Fruit fly (Drosophila melanogaster) whole organism, adult: ENCODE results near the gene STUB1.

Experiments used
- CG11617 ChIP-seq: fragments of 200-800 bp; sonication (Bioruptor generic); optimal IDR thresholded peaks from 2 replicates; lab custom pipeline; 2017; ENCODE audit warnings: mild to moderate bottlenecking, missing biosample characterization, missing genetic modification reagents, missing genetic modification characterization
- CG12768 ChIP-seq: fragments of 200-800 bp; sonication (Bioruptor generic); optimal IDR thresholded peaks from 2 replicates; lab custom pipeline; 2017; ENCODE audit warnings: missing biosample characterization, missing genetic modification characterization, mild to moderate bottlenecking, moderate library complexity, missing genetic modification reagents
- CG14711 ChIP-seq: fragments of 200-800 bp; sonication (Bioruptor generic); optimal IDR thresholded peaks from 2 replicates; lab custom pipeline; 2018; ENCODE audit warnings: missing biosample characterization, mild to moderate bottlenecking, missing genetic modification characterization, moderate library complexity
- CG1620 ChIP-seq: fragments of 200-800 bp; sonication (Bioruptor generic); optimal IDR thresholded peaks from 2 replicates; lab custom pipeline; 2016; ENCODE audit warnings: missing biosample characterization, missing genetic modification characterization
- CG33017 ChIP-seq: fragments of 200-800 bp; sonication (Bioruptor generic); optimal IDR thresholded peaks from 2 replicates; lab custom pipeline; 2018; ENCODE audit warnings: missing biosample characterization, mild to moderate bottlenecking, missing genetic modification characterization, moderate library complexity
- CG5204 ChIP-seq: fragments of 200-800 bp; sonication (Bioruptor generic); optimal IDR thresholded peaks from 2 replicates; lab custom pipeline; 2016; ENCODE audit warnings: missing biosample characterization, missing genetic modification characterization
- CG7045 ChIP-seq: fragments of 200-800 bp; sonication (Bioruptor generic); optimal IDR thresholded peaks from 2 replicates; lab custom pipeline; 2017; ENCODE audit warnings: missing biosample characterization, mild to moderate bottlenecking, missing genetic modification characterization
- CG7101 ChIP-seq: fragments of 200-800 bp; sonication (Bioruptor generic); optimal IDR thresholded peaks from 2 replicates; lab custom pipeline; 2018; ENCODE audit warnings: missing biosample characterization, mild to moderate bottlenecking, missing genetic modification characterization, moderate library complexity
- Clk ChIP-seq: fragments of 200-800 bp; sonication (Bioruptor generic); optimal IDR thresholded peaks from 2 replicates; lab custom pipeline; 2017; ENCODE audit warnings: missing biosample characterization, missing genetic modification characterization
- Crg-1 ChIP-seq: fragments of 200-800 bp; sonication (Bioruptor generic); optimal IDR thresholded peaks from 2 replicates; lab custom pipeline; 2016; ENCODE audit warnings: missing biosample characterization, missing genetic modification characterization
- Hr96 ChIP-seq: fragments of 200-800 bp; sonication (Bioruptor generic); optimal IDR thresholded peaks from 2 replicates; lab custom pipeline; 2016; ENCODE audit warnings: missing biosample characterization, missing genetic modification characterization
- Mnt ChIP-seq: fragments of 200-800 bp; sonication (Bioruptor generic); optimal IDR thresholded peaks from 2 replicates; lab custom pipeline; 2016; ENCODE audit warnings: missing biosample characterization, mild to moderate bottlenecking, missing genetic modification characterization
- bab1 ChIP-seq: fragments of 200-800 bp; sonication (Bioruptor generic); optimal IDR thresholded peaks from 3 replicates; lab custom pipeline; 2019; ENCODE audit warnings: missing biosample characterization, mild to moderate bottlenecking, missing genetic modification characterization, moderate library complexity
- cic ChIP-seq: fragments of 200-800 bp; sonication (Bioruptor generic); optimal IDR thresholded peaks from 2 replicates; lab custom pipeline; 2017; ENCODE audit warnings: missing biosample characterization, mild to moderate bottlenecking, missing genetic modification characterization, moderate library complexity
- cnc ChIP-seq, 2 experiments: fragments of >200 bp; optimal IDR thresholded peaks; 2 replicates each; lab custom pipeline; 2017
- kay ChIP-seq: fragments of 200-800 bp; sonication (Bioruptor generic); peaks from one replicate; lab custom pipeline; 2016; ENCODE audit warnings: missing biosample characterization, missing genetic modification characterization, borderline replicate concordance
- ovo ChIP-seq: fragments of 200-800 bp; sonication (Bioruptor generic); optimal IDR thresholded peaks from 2 replicates; lab custom pipeline; 2016; ENCODE audit warnings: missing biosample characterization, missing genetic modification characterization
- pad ChIP-seq: fragments of 200-800 bp; sonication (Bioruptor generic); optimal IDR thresholded peaks from 3 replicates; lab custom pipeline; 2017; ENCODE audit warnings: missing biosample characterization, missing genetic modification characterization, mild to moderate bottlenecking, moderate library complexity, missing genetic modification reagents
- tj ChIP-seq: fragments of 200-800 bp; sonication (Bioruptor generic); optimal IDR thresholded peaks from 3 replicates; lab custom pipeline; 2017; ENCODE audit warnings: missing biosample characterization, mild to moderate bottlenecking, missing genetic modification characterization, moderate library complexity
- toe ChIP-seq: fragments of 200-800 bp; sonication (Bioruptor generic); optimal IDR thresholded peaks from 2 replicates; lab custom pipeline; 2016; ENCODE audit warnings: missing biosample characterization, missing genetic modification characterization

The STUB1 gene

DNA sequence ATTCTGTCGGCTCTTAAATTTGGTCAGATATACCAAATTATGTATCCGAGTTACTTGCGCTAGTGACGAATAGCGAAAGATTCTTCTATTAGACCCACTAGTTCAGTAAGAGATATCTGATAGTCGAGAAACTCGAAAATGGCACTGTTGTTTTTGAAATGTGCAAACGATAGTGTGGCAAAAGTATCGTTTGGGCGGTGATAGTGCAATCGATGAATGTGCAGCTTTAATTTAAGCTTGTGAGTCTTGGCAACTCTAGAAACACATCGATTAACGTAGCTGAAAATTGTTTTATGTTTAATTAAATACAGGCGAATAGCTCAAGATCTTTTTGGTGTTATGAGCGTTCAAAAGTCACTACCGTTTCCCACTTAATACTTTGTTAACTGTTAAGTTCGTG lies at the start of gene STUB1:
TSS of gene STUB1 (plus strand) at position 232 of the 400 bp plus-strand sequence.
- TF ChIP-seq Clk (GFP tag; lab: Kevin White, UChicago), result no peak
- peak; percentile 95 for TF ChIP-seq CG14711 (tag; lab: Kevin White, UChicago)
- no peak for TF ChIP-seq CG1620 (GFP tag; lab: Kevin White, UChicago)
- peak; percentile 71 for TF ChIP-seq bab1
- no peak for TF ChIP-seq kay (GFP tag; lab: Kevin White, UChicago)
- TF ChIP-seq ovo (GFP tag; lab: Kevin White, UChicago), result no peak
- no peak for TF ChIP-seq Crg-1 (GFP tag; lab: Kevin White, UChicago)

DNA sequence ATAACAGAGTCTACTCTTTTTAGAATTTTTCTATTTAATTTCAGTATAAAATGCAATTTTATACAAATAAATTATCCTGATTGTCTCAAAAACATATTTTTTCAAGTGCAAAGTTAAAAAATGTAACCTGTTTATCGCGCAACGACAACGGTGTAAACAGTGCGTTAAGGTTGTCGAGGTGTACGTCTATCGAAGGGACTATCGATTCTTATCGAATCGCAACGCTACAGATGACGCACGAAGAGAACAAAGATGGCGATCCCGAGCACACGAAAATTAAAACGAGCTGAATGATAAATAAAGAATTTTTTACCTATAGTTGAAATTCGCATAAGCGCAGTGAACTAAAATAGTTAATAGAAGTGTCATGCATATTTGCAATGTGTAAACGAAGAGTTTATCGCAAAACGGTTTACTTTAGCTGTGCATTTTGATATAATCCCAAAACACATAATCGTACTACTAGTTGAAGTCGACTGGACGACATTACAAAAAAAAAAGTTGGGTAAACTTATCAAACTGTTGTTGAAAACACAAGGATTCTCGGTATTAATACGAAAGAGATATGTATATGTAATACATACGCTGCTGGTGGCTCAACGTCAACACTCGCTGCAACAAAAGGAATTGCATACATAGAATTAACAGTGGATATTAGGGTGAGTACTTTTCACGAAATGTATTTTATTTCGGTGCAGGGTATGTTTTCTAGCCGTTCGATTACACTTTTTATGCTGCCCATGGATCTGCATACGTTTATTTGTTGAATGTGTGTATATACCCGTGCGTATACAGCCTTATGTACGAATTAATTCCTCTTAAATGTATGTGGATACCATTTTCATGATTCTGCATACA lies 49.2 kb upstream of the STUB1 start, which contains the start of gene da:
TSS of gene da (plus strand) at position 237 of the 858 bp plus-strand sequence.
- TF ChIP-seq CG1620 (GFP tag; lab: Kevin White, UChicago) (peak; percentile 70), tj (GFP tag; lab: Kevin White, UChicago) (peak; percentile 30), CG7045 (GFP tag; lab: Kevin White, UChicago) (peak; percentile 53), CG14711 (tag; lab: Kevin White, UChicago) (peak; percentile 63), Mnt (GFP tag; lab: Kevin White, UChicago) (peak; percentile 69), toe (no peak), CG5204 (GFP tag; lab: Kevin White, UChicago) (no peak), Crg-1 (GFP tag; lab: Kevin White, UChicago) (peak; percentile 33), pad (peak; percentile 28), CG33017 (tag; lab: Kevin White, UChicago) (peak; percentile 49), CG7101 (tag; lab: Kevin White, UChicago) (peak; percentile 62), cic (GFP tag; lab: Kevin White, UChicago) (peak; percentile 45), ovo (GFP tag; lab: Kevin White, UChicago) (no peak), cnc (optimal IDR thresholded peaks at IDR 0.05; lab: Kevin White, UChicago) (no peak), Clk (GFP tag; lab: Kevin White, UChicago) (no peak), CG12768 (peak; percentile 52), bab1 (peak; percentile 21), Hr96 (GFP tag; lab: Kevin White, UChicago) (no peak), CG11617 (GFP tag; lab: Kevin White, UChicago) (peak; percentile 74), kay (GFP tag; lab: Kevin White, UChicago) (peak; percentile 99)

DNA sequence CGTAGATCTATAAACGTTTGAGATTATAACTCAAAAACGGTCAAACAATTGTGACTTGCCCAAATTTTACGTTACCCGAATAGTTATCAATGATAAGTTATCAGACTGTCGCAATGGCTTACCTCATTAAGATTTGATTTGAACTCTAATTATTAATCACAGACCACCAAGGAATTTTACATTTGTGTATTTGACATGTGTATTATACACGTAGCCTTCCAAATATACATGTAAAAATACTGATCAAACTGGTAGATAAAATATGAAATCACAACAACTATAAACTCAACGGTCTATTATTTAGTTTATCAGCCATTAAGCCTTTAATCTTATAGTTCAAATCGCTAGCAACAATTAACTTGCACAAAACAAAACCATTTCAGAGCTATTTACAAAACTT lies 43.9 kb upstream of the STUB1 start:
- no peak for TF ChIP-seq kay (GFP tag; lab: Kevin White, UChicago)
- no peak for TF ChIP-seq cnc (optimal IDR thresholded peaks at IDR 0.05; lab: Kevin White, UChicago)

DNA sequence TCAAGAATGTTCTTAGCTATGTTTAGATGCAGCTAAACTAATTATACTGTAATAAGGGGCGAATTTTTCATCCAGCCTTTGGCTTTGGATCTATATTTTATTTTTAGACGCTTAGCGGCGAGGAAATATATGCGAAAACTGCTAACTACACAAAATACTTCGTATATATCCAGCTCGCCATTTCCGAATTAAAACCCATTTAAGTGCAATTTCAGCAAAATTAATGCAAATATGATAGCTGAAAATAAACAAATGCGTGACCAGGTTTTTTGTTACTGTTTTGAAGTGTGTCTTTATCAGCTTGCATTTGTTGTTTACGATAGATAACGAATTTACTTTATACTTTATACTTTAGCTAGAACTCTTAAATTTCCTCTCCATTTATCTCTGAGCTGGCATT lies 42.3 kb upstream of the STUB1 start:
- no peak for TF ChIP-seq CG12768
- TF ChIP-seq toe, result no peak
- no peak for TF ChIP-seq bab1
- TF ChIP-seq tj (GFP tag; lab: Kevin White, UChicago), result peak; percentile 96
- no peak for TF ChIP-seq CG33017 (tag; lab: Kevin White, UChicago)
- TF ChIP-seq cic (GFP tag; lab: Kevin White, UChicago), result no peak

DNA sequence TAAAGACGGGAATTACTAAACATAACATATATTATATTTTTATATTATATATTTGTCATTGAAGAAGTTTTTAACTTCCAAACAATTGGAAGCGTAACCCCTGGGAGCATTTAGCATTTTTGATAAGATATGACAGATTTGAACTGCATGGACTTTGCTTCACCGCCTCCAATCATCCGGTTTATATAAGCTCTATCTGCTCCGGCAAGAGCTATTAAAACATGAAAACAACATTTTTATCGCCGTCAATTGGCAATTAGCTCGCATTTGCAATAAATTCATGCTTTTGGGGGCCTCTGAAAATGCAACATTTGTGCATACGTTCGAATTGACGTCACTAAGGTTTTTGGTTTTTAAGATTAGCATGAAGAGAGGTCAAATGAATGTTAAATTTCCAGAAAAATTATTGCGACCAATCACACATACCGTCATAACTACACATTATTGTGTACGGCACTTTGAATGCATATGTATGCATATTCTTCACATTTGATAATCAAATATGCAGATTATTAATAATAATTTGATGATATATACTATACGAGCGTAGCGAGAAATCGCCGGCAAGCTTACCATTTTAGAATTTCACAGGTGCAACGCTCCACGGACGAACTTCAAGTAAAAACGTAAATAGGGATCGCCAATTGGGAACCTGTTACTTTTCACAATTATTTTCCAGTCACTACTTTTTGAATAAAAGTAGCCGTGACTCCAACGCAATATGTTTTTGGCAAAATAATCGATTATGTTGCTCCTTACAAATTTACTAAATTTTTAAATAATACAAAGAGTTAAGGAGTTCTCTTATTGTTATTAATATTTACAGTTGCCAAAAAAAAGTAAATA lies 41.5 kb upstream of the STUB1 start, which contains the start of gene Mdh1:
TSS of gene Mdh1 (minus strand) at position 691 of the 846 bp plus-strand sequence.
- no peak for TF ChIP-seq tj (GFP tag; lab: Kevin White, UChicago)
- TF ChIP-seq CG11617 (GFP tag; lab: Kevin White, UChicago), result peak; percentile 5
- no peak for TF ChIP-seq Crg-1 (GFP tag; lab: Kevin White, UChicago)
- no peak for TF ChIP-seq CG14711 (tag; lab: Kevin White, UChicago)
- no peak for TF ChIP-seq pad
- TF ChIP-seq cnc (optimal IDR thresholded peaks at IDR 0.05; lab: Kevin White, UChicago), result no peak
- peak; percentile 28 for TF ChIP-seq Mnt (GFP tag; lab: Kevin White, UChicago)
- no peak for TF ChIP-seq CG1620 (GFP tag; lab: Kevin White, UChicago)
- TF ChIP-seq cic (GFP tag; lab: Kevin White, UChicago), result no peak
- no peak for TF ChIP-seq CG7101 (tag; lab: Kevin White, UChicago)
- no peak for TF ChIP-seq CG7045 (GFP tag; lab: Kevin White, UChicago)
- TF ChIP-seq ovo (GFP tag; lab: Kevin White, UChicago), result no peak
- TF ChIP-seq Clk (GFP tag; lab: Kevin White, UChicago), result no peak
- TF ChIP-seq toe, result no peak
- no peak for TF ChIP-seq Hr96 (GFP tag; lab: Kevin White, UChicago)
- peak; percentile 32 for TF ChIP-seq bab1
- TF ChIP-seq kay (GFP tag; lab: Kevin White, UChicago), result peak; percentile 79
- no peak for TF ChIP-seq CG5204 (GFP tag; lab: Kevin White, UChicago)
- TF ChIP-seq CG33017 (tag; lab: Kevin White, UChicago), result peak; percentile 25
- TF ChIP-seq CG12768, result peak; percentile 19
